Fruit fly (Drosophila melanogaster): ENCODE data around the gene CG18259.

Gene CG18259

DNA sequence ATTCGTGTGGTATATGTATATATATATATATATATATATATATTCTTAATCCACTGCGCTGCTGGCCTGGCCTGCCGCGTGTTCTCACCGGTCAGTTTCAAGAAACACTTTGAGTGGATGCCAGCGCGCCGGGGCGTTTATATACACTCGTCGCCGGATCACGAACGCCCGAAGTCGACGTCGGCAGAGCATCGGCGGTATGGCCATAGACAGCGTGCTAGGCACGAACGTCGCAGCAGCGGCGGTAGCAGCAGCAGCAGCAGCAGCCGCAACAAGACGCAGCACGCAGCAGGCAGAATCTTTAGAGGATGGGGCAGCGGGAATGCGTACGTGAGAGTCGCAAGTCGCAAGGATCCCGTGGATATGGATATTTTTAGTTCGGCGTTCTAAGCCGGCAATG, 14.3 kb upstream of the CG18259 start, which contains the start of gene bnb:
TSS of gene bnb (minus strand) at position 121 of the 400 bp plus-strand sequence.
- TF ChIP-seq EcR (GFP tag; optimal IDR thresholded peaks at IDR 0.05) = no peak
- TF ChIP-seq Dll (optimal IDR thresholded peaks at IDR 0.05) = no peak
- TF ChIP-seq pan (optimal IDR thresholded peaks at IDR 0.05) = no peak
- no peak for TF ChIP-seq psq (optimal IDR thresholded peaks at IDR 0.05)
- TF ChIP-seq usp (GFP tag; optimal IDR thresholded peaks at IDR 0.05) = no peak
- TF ChIP-seq CG8478 (optimal IDR thresholded peaks at IDR 0.05) = no peak

DNA sequence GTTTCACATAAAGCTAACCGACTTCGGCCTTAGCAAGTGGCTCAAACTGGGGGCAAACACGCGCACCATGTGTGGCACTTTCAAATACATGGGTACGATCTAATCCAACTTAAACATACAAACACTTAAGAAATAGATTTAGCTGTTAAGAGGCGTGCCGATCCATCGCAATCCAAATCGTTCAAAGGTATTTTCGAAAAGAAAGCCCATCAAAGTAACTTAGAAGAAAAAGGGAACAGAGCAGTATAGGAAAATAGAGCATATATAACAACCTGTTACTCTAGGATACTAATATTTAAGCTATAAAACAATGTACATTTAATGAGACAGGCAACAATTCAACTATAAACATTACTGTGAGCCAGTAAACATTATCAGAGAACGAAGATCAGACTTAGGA, 8.1 kb upstream of the CG18259 start, which contains the start of gene Atg101:
TSS of gene Atg101 (plus strand) at position 301 of the 400 bp plus-strand sequence.
- no peak for TF ChIP-seq CG8478 (optimal IDR thresholded peaks at IDR 0.05)
- TF ChIP-seq pan (optimal IDR thresholded peaks at IDR 0.05) = no peak
- TF ChIP-seq EcR (GFP tag; optimal IDR thresholded peaks at IDR 0.05) = no peak
- no peak for TF ChIP-seq Dll (optimal IDR thresholded peaks at IDR 0.05)
- no peak for TF ChIP-seq usp (GFP tag; optimal IDR thresholded peaks at IDR 0.05)
- TF ChIP-seq psq (optimal IDR thresholded peaks at IDR 0.05) = no peak

DNA sequence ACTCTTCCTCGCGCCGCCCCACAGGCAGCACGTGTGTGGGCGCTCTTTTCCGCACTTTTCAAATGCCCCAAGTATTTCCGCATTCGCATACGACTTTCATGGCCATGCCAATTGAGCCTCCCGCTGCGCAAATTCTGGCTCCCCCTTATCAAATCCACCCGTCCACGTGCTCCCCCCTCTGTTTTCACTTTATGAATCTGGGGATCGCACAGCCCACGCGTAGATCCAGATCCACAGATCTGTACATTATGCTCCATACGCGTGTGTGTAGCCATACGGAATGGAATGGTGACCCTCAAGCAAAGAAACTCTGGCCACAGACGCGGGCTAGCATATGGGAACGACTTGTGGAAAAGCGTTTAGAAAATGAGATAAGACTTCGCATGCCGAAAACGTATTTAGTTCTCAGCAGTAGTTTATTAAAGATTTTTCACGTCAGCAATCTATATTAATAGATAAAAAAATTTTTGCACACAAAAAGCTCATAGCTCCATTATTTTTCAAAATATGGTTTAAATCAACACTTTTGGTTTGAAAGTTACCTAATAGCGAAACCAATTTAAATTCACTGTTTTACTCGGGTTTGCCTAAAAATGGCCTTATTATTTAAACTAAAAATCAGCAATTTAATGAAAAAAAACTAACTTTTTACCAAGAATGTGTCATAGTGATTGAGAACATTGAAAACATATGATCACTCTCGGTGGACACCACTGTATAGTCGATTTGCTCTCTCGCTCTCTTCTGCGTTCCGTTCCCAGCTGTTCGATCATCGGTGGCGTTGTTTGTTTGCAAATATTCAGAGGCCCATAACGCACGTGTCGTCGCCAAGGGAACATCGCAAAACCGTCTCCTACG, 6.3 kb upstream of the CG18259 start:
- TF ChIP-seq EcR (GFP tag; optimal IDR thresholded peaks at IDR 0.05) = no peak
- TF ChIP-seq Dll (optimal IDR thresholded peaks at IDR 0.05) = no peak
- TF ChIP-seq usp (GFP tag; optimal IDR thresholded peaks at IDR 0.05) = no peak
- no peak for TF ChIP-seq CG8478 (optimal IDR thresholded peaks at IDR 0.05)
- no peak for TF ChIP-seq pan (optimal IDR thresholded peaks at IDR 0.05)
- TF ChIP-seq psq (optimal IDR thresholded peaks at IDR 0.05) = no peak

DNA sequence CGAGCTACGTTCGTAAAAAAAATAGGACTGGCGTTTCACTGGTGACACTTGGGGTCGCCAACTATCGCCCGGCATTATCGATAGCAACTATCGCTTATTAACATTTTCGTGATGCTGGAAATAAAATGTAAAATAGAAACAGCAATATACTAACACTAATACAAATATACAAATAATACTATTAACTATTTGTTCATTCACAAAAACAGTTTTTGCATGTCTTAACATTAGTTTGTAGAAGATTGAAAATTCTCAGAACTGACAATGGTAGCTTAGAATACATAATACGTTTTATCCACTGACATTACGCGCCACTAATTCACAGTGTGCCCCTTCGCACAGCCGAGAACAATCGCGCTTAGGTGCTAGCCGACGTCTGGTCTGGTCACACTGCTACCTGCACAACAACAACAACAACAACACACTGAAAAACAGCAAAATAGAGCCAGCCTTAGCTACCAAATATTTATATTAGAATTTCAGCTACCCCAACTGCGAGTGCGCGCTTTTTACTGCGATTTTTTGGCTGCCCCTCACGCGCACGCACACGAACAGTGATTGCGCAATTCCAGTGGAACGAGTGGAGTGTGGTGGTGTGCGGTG, 5.0 kb upstream of the CG18259 start, which contains the start of the genes CG6961 and S6KL:
TSS of gene CG6961 (minus strand) at position 68 of the 603 bp plus-strand sequence.
TSS of gene S6KL (plus strand) at position 322 of the 603 bp plus-strand sequence.
- TF ChIP-seq EcR (GFP tag; optimal IDR thresholded peaks at IDR 0.05) (no peak), psq (optimal IDR thresholded peaks at IDR 0.05) (no peak), Dll (optimal IDR thresholded peaks at IDR 0.05) (no peak), usp (GFP tag; optimal IDR thresholded peaks at IDR 0.05) (no peak), pan (optimal IDR thresholded peaks at IDR 0.05) (no peak), CG8478 (optimal IDR thresholded peaks at IDR 0.05) (no peak)

DNA sequence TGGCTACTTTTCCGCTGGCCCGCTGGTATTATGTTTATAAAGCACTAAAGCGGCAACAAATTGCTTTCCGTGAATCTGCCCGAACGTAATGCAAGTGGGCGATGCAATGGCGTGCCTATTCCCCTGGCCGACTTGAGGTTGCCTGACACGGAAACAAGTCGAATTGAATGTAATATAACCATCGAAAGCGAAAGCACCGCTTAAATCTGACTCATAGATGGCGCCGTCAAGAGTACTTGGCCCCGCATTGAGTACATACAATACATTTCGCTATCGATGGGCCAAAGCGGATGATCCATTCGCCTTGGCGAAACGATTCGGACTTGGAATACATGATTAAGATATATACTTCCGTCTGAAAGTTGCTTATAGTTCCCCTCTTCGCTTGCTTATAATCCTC, 3.0 kb downstream of the CG18259 start:
- TF ChIP-seq usp (GFP tag; optimal IDR thresholded peaks at IDR 0.05) (no peak), Dll (optimal IDR thresholded peaks at IDR 0.05) (no peak), pan (optimal IDR thresholded peaks at IDR 0.05) (no peak), CG8478 (optimal IDR thresholded peaks at IDR 0.05) (no peak), psq (optimal IDR thresholded peaks at IDR 0.05) (no peak), EcR (GFP tag; optimal IDR thresholded peaks at IDR 0.05) (no peak)

DNA sequence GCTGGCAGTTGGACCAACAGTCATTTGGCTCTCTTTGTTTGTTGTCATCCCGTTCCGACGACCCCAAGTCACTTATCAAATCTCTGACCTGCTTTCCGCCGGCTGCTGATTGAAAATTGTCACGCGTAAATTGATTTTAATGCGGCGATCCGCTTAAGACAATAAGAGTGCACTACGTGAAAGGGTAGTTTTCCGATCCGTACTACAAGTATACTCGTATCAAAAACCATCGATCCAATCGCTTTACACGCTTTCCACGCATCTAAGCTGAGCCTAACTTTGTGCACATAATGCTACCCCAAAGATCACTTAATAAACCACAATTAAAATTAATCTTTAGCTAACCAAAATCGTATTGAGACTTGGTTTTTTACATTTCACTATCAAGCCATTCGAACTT, 3.6 kb downstream of the CG18259 start:
- TF ChIP-seq Dll (optimal IDR thresholded peaks at IDR 0.05) = no peak
- TF ChIP-seq pan (optimal IDR thresholded peaks at IDR 0.05) = no peak
- TF ChIP-seq usp (GFP tag; optimal IDR thresholded peaks at IDR 0.05) = no peak
- no peak for TF ChIP-seq EcR (GFP tag; optimal IDR thresholded peaks at IDR 0.05)
- TF ChIP-seq CG8478 (optimal IDR thresholded peaks at IDR 0.05) = no peak

DNA sequence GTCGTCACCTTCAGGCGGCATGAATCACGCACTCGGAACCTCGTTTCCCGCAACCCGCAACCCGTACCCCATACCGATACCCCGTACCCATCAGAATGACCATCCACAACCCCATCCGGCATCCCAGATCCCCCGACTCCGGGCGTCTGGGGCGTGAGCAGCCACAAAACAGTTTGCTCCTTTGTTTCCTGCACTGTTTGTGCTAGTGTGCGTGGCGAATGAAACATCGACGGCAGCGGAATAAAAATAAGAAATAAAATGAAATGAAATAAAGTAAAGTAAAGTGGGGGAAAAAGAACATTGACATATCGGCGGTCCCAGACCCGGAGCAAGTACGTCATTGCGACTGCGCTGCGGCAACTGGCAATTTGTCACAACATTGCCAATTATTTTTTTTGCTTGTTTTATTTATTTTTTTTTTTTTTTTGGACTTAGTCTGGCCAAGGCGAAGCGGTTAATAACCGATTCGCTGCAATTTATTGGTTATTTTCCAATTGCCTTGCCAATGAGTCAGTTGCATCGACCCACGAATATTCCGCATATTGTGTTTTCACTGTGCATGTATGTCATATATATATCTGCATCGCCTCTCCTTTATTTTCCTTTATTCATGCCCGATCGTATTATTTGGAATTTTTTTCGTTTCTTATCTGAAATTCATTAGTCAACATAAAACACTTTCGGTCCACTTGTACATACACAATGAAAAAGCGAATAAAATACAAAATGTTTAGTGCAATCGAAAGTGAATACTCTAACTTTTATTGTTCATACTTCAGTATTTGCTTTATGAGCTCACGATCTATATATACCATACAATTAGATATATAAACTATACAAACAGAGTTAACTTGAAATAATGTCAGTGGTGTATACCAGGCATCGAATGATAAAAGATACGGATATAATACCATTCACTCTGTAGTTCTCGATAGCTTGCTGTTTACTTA, 6.0 kb downstream of the CG18259 start:
- TF ChIP-seq EcR (GFP tag; optimal IDR thresholded peaks at IDR 0.05) (peak in 1 of 2 experiments; percentile 23), psq (optimal IDR thresholded peaks at IDR 0.05) (no peak)

DNA sequence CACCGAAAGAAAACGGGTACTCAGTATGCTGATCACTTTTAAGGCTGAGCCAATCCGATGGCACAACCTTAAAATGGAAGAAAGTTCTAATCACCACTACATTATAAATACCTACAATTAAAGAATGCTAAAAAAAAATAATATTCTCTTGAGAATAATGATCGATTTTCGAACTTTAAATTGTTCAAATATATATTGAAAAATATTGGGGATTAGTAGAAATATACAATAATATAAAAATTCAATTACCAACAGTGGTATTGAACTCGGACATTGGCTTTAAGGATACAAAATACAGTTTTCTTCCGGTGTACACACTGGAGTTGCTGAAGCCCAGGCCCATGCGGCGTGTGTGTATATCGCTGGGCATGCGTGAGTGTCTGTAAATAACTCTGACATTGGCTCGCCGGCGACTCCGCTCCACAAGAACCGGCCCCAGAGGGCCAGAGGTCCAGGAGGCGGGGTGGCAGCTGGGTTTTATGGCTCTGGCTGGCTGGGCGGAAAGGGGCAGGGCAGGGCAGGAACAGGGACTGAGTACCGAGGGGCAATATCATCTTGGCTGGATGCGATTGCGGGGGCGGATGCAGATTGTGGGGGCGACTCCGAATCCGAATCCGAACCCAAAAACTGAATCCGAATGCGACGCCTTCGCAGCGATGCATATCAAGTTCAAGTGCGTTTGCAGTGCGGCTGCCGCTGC, 7.3 kb downstream of the CG18259 start:
- TF ChIP-seq CG8478 (optimal IDR thresholded peaks at IDR 0.05) (no peak), EcR (GFP tag; optimal IDR thresholded peaks at IDR 0.05) (no peak), Dll (optimal IDR thresholded peaks at IDR 0.05) (no peak), usp (GFP tag; optimal IDR thresholded peaks at IDR 0.05) (no peak), psq (optimal IDR thresholded peaks at IDR 0.05) (no peak), pan (optimal IDR thresholded peaks at IDR 0.05) (no peak)

DNA sequence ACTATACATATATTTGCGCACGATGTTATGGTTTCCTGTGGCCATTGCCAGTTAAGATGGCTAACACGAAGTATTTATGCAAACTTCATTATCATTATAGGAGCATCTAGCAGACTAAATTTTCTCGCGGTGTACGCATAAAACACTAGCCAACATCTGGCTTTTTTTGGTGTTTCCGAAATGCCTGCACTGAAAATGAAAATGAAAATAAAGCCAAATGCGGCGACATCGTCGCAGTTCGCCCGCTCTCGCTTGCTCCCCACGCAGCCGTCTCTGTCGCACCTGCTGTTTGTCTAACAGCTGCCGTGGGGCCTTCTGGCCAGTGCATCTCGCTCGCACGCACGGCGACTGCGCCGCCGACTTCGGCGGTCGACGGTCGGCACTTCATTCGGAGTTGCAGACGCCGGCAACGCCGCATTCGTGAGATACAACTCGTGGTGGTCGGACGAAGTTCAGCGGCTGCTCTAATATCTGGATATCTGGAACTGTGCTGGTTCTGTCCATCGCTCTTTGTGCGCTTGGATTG, 8.4 kb downstream of the CG18259 start, which contains the start of gene CG6891:
TSS of gene CG6891 (plus strand) at position 411 of the 526 bp plus-strand sequence.
- TF ChIP-seq usp (GFP tag; optimal IDR thresholded peaks at IDR 0.05) = no peak
- TF ChIP-seq Dll (optimal IDR thresholded peaks at IDR 0.05) = no peak
- TF ChIP-seq CG8478 (optimal IDR thresholded peaks at IDR 0.05) = no peak
- TF ChIP-seq pan (optimal IDR thresholded peaks at IDR 0.05) = no peak

DNA sequence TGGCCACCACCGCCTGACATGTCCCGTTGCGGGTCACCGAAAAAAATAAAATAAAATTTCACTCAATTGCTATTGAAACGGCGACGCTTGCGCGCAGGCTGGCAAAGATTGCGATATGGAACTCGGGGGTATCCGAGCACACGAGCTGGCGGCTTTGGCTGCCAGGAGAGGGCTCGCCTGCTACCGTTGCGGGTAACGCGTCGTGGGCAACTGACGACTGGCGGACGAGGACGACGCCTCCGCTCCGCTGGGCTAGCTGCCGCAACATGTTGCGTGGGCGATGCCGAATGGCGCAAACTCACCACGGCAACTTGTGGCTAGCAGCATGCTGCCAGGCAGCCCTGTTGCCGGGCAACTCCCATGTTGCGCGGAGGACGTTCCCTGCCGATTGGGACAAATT, 9.5 kb downstream of the CG18259 start, which contains the start of gene CCKLR-17D3:
TSS of gene CCKLR-17D3 (minus strand) at position 211 of the 400 bp plus-strand sequence.
- TF ChIP-seq pan (optimal IDR thresholded peaks at IDR 0.05) = no peak
- TF ChIP-seq CG8478 (optimal IDR thresholded peaks at IDR 0.05) = no peak
- TF ChIP-seq Dll (optimal IDR thresholded peaks at IDR 0.05) = no peak
- no peak for TF ChIP-seq psq (optimal IDR thresholded peaks at IDR 0.05)
- TF ChIP-seq EcR (GFP tag; optimal IDR thresholded peaks at IDR 0.05) = no peak
- TF ChIP-seq usp (GFP tag; optimal IDR thresholded peaks at IDR 0.05) = no peak
